Fruit fly (Drosophila melanogaster): ENCODE measurements around the gene CG5412.

DNA sequence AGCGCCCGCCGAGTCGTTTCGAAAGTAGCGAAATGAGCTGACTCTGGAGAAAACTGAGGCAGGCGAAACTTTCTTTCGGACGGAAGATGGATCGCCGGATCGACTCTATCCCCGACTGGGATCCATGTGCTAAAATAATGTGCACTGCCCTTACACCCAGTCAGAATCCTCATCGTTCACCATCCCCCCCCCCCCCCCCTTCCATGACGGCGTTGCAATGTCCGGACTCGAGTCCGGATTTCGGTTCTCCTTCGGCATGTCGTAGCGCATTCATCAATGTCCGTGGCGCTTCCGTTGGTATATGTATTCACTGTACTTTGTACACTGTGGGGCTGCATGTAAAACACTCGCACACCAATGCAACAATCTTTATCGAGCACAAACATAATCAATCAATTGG is 28.2 kb downstream of the CG5412 start:
- no peak for TF ChIP-seq jigr1 (GFP tag; IDR thresholded peaks at IDR 0.05)
- no peak for TF ChIP-seq CG1647 (GFP tag; optimal IDR thresholded peaks at IDR 0.05)

All from whole organism, embryonic.